Worm (Caenorhabditis elegans) whole organism, midembryonic: ENCODE results near the gene srh-21.
"Not testable (repeated sequence)": the region's sequence is repeated elsewhere in the genome, so short reads cannot be mapped to it uniquely, and the experiment has no call there.

Experiments used
- T22C8.4 ChIP-seq: fragments of 200-800 bp; sonication (Bioruptor generic); IDR thresholded peaks from 2 replicates; pipeline ENCODE4 v1.3.6; 2022; ENCODE audit warnings: missing genetic modification characterization, missing compliant biosample characterization
- cog-1 ChIP-seq: sonication (generic microtip); optimal IDR thresholded peaks from 2 replicates; lab custom pipeline; 2016; ENCODE audit warnings: missing genetic modification characterization, missing compliant biosample characterization
- flt-1 ChIP-seq: fragments of 200-800 bp; sonication (Bioruptor generic); IDR thresholded peaks from 2 replicates; pipeline ENCODE4 v1.3.6; 2022; ENCODE audit warnings: missing genetic modification characterization, missing compliant biosample characterization
- klf-2 ChIP-seq: fragments of 200-800 bp; sonication (Bioruptor generic); conservative IDR thresholded peaks from 2 replicates; pipeline ENCODE4 v1.3.6; 2022; ENCODE audit warnings: missing genetic modification reagents, missing genetic modification characterization, missing compliant biosample characterization
- med-1 ChIP-seq: sonication (generic microtip); optimal IDR thresholded peaks from 2 replicates; lab custom pipeline; 2017; ENCODE audit warnings: missing genetic modification characterization, mild to moderate bottlenecking, missing compliant biosample characterization, antibody characterized with exemption, missing genetic modification reagents; ENCODE audit not compliant: insufficient read depth
- ref-1 ChIP-seq: fragments of 200-800 bp; sonication (Bioruptor generic); conservative IDR thresholded peaks from 2 replicates; pipeline ENCODE4 v1.3.6; 2022; ENCODE audit warnings: missing genetic modification reagents, missing genetic modification characterization, missing compliant biosample characterization
- tab-1 ChIP-seq: fragments of 200-800 bp; sonication (Bioruptor generic); IDR thresholded peaks from 2 replicates; pipeline ENCODE4 v1.3.6; 2022; ENCODE audit warnings: missing genetic modification characterization, missing compliant biosample characterization
- ztf-23 ChIP-seq: fragments of 200-800 bp; sonication (Bioruptor generic); IDR thresholded peaks from 2 replicates; pipeline ENCODE4 v1.3.6; 2022; ENCODE audit warnings: missing genetic modification reagents, missing genetic modification characterization, missing compliant biosample characterization
- ztf-29 ChIP-seq: fragments of 200-800 bp; sonication (Bioruptor generic); IDR thresholded peaks from 2 replicates; pipeline ENCODE4 v1.3.6; 2022; ENCODE audit warnings: missing genetic modification reagents, missing genetic modification characterization, missing compliant biosample characterization

Gene srh-21

DNA sequence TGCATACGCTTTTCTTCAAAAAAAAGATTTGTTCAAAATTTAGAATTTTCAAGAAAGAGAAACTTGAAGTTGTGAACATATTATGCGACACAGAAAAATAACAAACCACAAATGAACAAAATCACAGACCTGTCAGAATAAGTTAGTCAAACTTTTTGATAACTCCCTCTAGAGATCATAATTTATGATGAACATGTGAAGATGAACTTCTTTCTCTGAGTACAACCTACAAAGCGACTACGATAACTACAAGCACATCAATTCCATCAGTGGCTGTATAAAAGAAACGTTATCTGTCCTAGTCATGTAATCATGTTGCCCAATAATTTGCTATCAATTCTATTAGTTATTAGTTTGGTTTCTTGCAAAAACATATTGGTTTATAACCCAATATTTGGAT, 30.7 kb upstream of the srh-21 start, which contains the start of gene ugt-9:
Gene ugt-9, plus strand, starts transcription at position 305 of the 400 bp plus-strand sequence.
- TF ChIP-seq med-1 (no peak), ztf-23 (GFP tag; lab: Robert Waterston, UW) (no peak), cog-1 (tag; lab: Kevin White, UChicago) (no peak), ref-1 (GFP tag; lab: Robert Waterston, UW) (no peak), klf-2 (GFP tag; lab: Robert Waterston, UW) (no peak), tab-1 (no peak), T22C8.4 (GFP tag; lab: Robert Waterston, UW) (no peak), ztf-29 (GFP tag; lab: Robert Waterston, UW) (no peak), flt-1 (no peak)

DNA sequence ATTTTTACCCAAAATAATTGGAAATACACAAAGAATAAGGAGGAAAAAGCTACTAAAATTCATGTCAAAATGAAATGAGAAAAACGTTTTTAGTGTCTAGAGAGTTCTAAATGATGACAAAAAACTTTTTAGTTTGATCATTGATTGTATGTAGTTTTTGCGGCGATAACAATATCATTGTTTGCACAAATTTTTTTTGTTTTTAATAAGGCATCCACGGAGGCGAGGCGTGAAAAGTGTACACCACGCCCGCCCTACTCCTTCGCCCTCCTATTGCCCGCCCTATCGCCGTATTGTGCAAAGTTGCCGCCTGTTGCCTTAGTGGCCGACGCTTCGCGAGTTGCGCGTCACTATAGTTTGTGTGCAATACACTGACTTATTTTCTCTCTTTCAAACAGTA, 26.5 kb upstream of the srh-21 start, which contains the start of gene ugt-10:
Gene ugt-10, minus strand, starts transcription at position 101 of the 400 bp plus-strand sequence.
- TF ChIP-seq flt-1; ref-1 (GFP tag; lab: Robert Waterston, UW); ztf-29 (GFP tag; lab: Robert Waterston, UW): not testable (repeated sequence)

DNA sequence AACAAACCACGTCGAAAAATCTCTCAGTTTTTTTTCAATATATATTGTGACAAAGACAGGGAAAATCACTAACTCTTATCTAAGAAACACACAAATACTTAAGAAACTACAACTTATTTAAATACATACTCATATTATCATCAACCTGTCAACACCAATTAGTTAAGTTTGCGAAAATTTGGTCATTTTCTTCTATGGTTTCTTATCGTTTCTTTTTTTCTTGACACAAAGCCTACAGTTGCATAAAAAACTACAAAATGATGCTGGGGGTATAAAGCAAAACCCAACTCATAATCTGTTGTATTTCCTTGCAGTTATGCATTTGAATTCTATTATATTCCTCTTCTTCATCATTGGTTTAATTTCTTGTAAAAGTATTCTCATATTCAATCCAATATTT, 25.4 kb upstream of the srh-21 start, which contains the start of gene ugt-67:
Gene ugt-67, plus strand, starts transcription at position 301 of the 400 bp plus-strand sequence.
- TF ChIP-seq tab-1 (no peak), ref-1 (GFP tag; lab: Robert Waterston, UW) (no peak), klf-2 (GFP tag; lab: Robert Waterston, UW) (no peak), ztf-29 (GFP tag; lab: Robert Waterston, UW) (no peak), ztf-23 (GFP tag; lab: Robert Waterston, UW) (no peak), T22C8.4 (GFP tag; lab: Robert Waterston, UW) (no peak), cog-1 (tag; lab: Kevin White, UChicago) (no peak), med-1 (no peak), flt-1 (no peak)

DNA sequence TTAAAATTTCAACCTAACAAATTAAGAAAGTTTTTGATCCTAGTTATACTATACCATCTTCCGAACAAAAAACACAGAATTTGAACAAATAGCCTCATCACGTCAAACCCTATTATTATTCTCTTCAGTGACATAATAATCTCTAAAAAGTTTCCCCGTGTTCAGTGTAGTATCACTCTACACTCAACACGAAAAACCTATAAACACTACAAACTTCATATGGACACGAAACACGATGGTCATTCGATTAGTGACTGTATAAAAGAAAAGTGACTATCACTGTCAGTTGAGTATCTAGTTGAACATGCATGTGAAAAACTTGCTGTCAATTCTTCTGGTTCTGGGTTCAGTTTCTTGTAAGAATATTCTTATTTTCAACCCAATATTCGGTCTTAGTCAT, 22.8 kb upstream of the srh-21 start, which contains the start of gene ugt-8:
Gene ugt-8, plus strand, starts transcription at position 235 of the 400 bp plus-strand sequence.
- no peak for TF ChIP-seq T22C8.4 (GFP tag; lab: Robert Waterston, UW)
- TF ChIP-seq tab-1: no peak
- no peak for TF ChIP-seq klf-2 (GFP tag; lab: Robert Waterston, UW)
- TF ChIP-seq ztf-29 (GFP tag; lab: Robert Waterston, UW): no peak
- no peak for TF ChIP-seq cog-1 (tag; lab: Kevin White, UChicago)
- TF ChIP-seq ref-1 (GFP tag; lab: Robert Waterston, UW): no peak
- TF ChIP-seq med-1: no peak
- TF ChIP-seq ztf-23 (GFP tag; lab: Robert Waterston, UW): no peak

DNA sequence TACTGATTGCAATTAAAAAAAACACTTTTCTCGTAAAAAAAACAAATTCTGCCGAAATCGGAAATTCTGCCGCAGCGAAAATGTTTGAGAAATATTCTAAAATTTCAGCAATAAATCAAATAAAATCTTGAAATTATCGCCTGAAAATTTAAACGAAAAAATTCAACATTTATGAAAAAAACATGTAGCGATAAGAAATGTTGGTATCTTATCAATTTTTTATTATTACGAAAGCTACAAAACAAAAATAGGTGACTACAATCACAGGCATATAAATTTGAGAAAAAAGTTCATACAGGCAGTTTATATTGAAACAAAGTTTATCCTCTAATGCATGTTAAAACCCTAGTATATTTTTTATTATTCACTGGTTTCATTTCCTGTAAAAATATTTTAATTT, 20.5 kb upstream of the srh-21 start, which contains the start of gene ugt-14:
Gene ugt-14, plus strand, starts transcription at position 301 of the 400 bp plus-strand sequence.
- TF ChIP-seq klf-2 (GFP tag; lab: Robert Waterston, UW): no peak
- TF ChIP-seq med-1: no peak
- TF ChIP-seq T22C8.4 (GFP tag; lab: Robert Waterston, UW): no peak
- TF ChIP-seq flt-1: no peak
- TF ChIP-seq tab-1: no peak
- TF ChIP-seq ztf-23 (GFP tag; lab: Robert Waterston, UW): no peak
- no peak for TF ChIP-seq cog-1 (tag; lab: Kevin White, UChicago)
- no peak for TF ChIP-seq ref-1 (GFP tag; lab: Robert Waterston, UW)
- no peak for TF ChIP-seq ztf-29 (GFP tag; lab: Robert Waterston, UW)

DNA sequence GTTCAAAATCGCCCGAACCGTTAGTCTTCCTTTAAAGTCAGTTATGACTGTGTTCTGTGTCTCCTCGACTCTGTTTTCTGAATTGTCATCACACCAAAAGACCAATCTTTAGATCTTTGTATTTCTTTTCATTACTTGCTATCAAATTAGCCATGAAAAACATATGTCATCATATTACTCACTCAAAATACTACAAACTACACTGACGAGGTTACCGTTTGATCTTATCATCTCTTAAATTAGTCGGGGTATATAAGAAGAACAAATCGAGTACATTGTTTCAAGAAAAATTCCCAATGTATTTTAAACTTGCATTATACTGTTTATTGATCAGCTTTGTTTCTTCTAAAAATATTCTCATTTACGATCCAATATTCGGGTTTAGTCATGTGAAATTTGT, 17.9 kb upstream of the srh-21 start, which contains the start of gene ugt-13:
Gene ugt-13, plus strand, starts transcription at position 294 of the 400 bp plus-strand sequence.
- no peak for TF ChIP-seq ztf-29 (GFP tag; lab: Robert Waterston, UW)
- no peak for TF ChIP-seq ref-1 (GFP tag; lab: Robert Waterston, UW)
- TF ChIP-seq klf-2 (GFP tag; lab: Robert Waterston, UW): no peak
- TF ChIP-seq tab-1: no peak
- TF ChIP-seq med-1: no peak
- TF ChIP-seq ztf-23 (GFP tag; lab: Robert Waterston, UW): no peak
- no peak for TF ChIP-seq T22C8.4 (GFP tag; lab: Robert Waterston, UW)
- no peak for TF ChIP-seq flt-1
- TF ChIP-seq cog-1 (tag; lab: Kevin White, UChicago): no peak

DNA sequence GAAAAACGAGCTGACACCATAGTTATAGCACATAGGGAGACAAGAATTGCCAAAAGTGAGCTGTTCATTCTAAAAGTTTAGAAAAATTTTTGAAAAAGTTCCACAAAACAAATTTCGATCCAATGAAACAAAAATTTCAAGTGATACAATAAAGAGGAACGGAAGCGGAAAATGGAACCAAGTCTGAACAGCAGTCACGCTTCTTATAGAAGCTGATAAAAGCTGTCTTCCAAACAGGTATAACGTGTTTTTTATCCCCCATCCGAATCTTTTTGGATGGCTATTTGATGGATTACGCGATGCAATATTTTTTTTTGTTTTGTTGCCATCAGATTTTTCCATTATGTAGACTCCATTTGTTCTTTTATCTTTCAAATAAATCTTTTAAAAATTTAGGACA, 14.2 kb upstream of the srh-21 start, which contains the start of gene H23N18.5:
Gene H23N18.5, minus strand, starts transcription at position 69 of the 400 bp plus-strand sequence.
- TF ChIP-seq flt-1: no peak
- TF ChIP-seq ztf-29 (GFP tag; lab: Robert Waterston, UW): no peak
- no peak for TF ChIP-seq ztf-23 (GFP tag; lab: Robert Waterston, UW)
- TF ChIP-seq tab-1: no peak
- no peak for TF ChIP-seq klf-2 (GFP tag; lab: Robert Waterston, UW)
- no peak for TF ChIP-seq med-1
- TF ChIP-seq cog-1 (tag; lab: Kevin White, UChicago): no peak
- no peak for TF ChIP-seq ref-1 (GFP tag; lab: Robert Waterston, UW)
- no peak for TF ChIP-seq T22C8.4 (GFP tag; lab: Robert Waterston, UW)

ce11 chrV:4913853-4914252, 12.6 kb upstream of the srh-21 start:
- TF ChIP-seq flt-1 (no peak), ref-1 (GFP tag; lab: Robert Waterston, UW) (no peak), T22C8.4 (GFP tag; lab: Robert Waterston, UW) (no peak), ztf-23 (GFP tag; lab: Robert Waterston, UW) (no peak), klf-2 (GFP tag; lab: Robert Waterston, UW) (no peak)

DNA sequence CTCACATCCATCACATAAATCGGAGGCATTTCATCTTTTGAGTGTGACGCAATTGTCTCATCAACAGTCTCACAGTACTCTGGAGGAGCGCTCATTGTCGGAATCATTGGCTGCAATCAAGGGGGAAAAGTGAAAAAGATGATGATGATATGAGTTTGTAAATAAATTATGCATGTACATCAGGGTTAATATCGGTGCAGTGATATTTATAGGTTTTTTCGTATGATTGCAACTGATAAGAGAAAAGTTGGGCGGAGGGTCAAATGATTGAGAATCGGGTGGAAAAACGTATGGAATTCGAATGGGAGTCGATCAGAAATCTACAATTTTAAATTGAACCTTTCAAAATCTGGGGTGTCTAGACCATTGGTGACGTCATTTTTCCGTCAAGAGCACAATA, 11.6 kb upstream of the srh-21 start, which contains the start of gene H23N18.6:
Gene H23N18.6, minus strand, starts transcription at position 201 of the 400 bp plus-strand sequence.
- TF ChIP-seq ref-1 (GFP tag; lab: Robert Waterston, UW) (no peak), klf-2 (GFP tag; lab: Robert Waterston, UW) (no peak), tab-1 (no peak)

DNA sequence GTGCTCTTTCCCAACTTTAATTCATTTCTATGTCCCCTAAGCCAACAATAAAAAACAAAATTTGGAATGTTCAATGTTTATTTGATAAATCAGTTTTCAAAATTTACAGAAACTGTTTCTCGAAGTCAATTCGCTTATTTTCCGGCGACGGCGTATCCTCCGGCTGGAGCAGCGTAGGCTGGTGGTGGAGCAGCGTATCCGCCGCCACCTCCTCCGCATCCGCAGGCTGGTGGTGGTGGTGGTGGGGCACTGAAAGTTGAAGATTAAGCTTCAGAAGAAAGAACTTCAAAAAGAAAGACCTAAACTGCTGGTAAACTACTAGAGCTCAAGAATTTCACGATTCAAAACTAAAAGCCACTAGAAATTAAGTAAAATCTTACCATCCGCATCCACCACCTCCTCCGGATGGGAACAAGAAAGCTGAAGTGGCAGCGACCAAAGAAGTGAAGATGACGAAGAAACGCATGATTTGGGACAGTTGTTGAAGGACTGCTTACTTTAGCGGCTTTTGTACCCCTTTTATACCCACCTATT, 8.3 kb upstream of the srh-21 start, which contains the start of gene C02E7.7:
Gene C02E7.7, minus strand, starts transcription at position 484 of the 534 bp plus-strand sequence.
- TF ChIP-seq ref-1 (GFP tag; lab: Robert Waterston, UW) (no peak), cog-1 (tag; lab: Kevin White, UChicago) (no peak), ztf-29 (GFP tag; lab: Robert Waterston, UW) (no peak), med-1 (no peak), ztf-23 (GFP tag; lab: Robert Waterston, UW) (no peak), flt-1 (no peak), klf-2 (GFP tag; lab: Robert Waterston, UW) (no peak; the same call in 1 of the 2 replicates), tab-1 (no peak), T22C8.4 (GFP tag; lab: Robert Waterston, UW) (no peak)
